Fruit fly (Drosophila melanogaster): ENCODE results near the gene Cph.

The Cph gene

DNA sequence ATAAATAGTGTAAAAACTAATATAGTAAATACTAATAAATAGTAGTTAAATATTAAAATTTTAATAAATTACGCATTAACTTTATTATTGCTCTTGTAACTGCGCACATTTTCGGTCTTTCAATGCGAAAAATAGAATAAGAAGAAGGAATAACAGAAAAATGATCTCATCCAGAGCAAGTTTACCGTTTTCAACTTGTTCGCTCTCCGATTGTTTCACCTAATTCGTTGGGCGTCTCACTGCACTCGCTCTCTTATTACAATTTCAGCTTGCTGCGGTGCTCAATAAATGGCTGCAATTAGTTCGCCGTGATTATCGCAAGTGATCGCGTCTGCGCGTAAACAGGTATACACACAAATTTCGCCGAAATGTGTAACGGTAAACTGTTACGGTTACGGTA, at the start of gene Cph:
TSS of gene Cph (plus strand) at position 301 of the 400 bp plus-strand sequence.
- no peak for TF ChIP-seq CG17801 (GFP tag; optimal IDR thresholded peaks at IDR 0.05; ENCODE audit: partially characterized antibody)

dm6 chrX:7091909-7092308, 45.6 kb upstream of the Cph start:
- TF ChIP-seq CG17801 (GFP tag; optimal IDR thresholded peaks at IDR 0.05; ENCODE audit: partially characterized antibody): no peak

DNA sequence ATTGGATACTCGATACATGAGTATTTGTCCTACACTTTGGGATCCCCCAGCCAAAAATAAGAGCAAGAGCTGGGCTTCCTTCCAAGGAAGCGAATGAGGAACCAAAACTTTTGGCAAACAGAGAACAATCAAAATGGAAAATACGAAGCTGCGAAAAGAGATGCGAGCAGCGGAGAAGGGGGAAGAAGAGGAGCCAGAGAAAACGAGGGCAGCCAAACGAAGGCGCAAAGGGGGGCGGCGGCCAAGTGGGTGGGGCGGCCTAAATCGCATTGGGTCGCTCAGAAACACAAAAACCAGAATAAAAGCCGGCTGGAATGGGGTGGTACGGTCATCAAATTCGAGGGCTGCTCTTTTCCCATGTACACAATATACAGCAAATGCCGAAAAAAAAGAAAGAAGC, 43.4 kb upstream of the Cph start:
- no peak for TF ChIP-seq CG17801 (GFP tag; optimal IDR thresholded peaks at IDR 0.05; ENCODE audit: partially characterized antibody)

DNA sequence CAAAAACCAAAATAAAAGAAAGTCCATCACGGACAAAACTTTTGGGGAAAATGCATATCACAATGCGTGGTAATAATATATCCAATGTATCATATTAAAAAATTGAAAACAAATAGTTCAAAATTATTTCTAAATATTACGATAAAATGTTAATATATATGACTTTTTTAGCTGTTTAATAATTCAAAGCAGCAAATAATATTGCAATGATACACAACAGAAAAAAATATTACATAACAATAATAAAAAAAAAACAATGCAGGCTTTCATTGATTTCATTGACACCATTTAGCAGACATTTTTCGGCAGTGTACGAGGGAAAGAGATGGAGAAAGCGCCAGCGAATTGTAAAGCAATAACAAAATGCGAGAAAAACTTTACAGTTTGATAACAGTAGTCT, 42.7 kb upstream of the Cph start:
- TF ChIP-seq CG17801 (GFP tag; optimal IDR thresholded peaks at IDR 0.05; ENCODE audit: partially characterized antibody): no peak

- TF ChIP-seq CG17801 (GFP tag; optimal IDR thresholded peaks at IDR 0.05; ENCODE audit: partially characterized antibody): peak; percentile 98
Measured at dm6 chrX:7095292-7095911, 42.1 kb upstream of the Cph start.

- no peak for TF ChIP-seq CG17801 (GFP tag; optimal IDR thresholded peaks at IDR 0.05; ENCODE audit: partially characterized antibody)
Measured at dm6 chrX:7095912-7096494, 41.5 kb upstream of the Cph start.

DNA sequence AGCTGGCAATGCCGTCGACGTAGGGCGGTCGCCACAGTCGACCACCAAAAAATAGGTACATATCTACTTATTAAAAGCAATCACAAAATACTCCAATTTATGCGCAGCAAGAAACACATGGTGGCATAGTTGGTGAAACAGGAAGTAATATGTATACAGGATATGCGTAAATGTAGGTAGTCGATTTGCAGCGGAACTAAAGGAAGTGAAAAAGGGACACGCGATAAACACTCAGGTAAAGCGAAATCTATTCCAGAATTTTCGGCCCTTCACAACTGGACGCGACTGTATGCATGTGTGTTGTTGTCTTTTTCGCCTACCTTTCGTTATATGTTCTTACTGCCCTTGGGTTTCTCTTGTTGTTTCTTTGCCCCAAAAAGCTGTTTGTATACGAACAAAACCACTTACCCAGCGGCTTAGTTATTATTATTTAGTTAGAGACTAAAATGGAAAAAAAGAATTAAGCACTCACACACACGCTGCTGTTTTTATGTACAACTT, 41.0 kb upstream of the Cph start:
- TF ChIP-seq CG17801 (GFP tag; optimal IDR thresholded peaks at IDR 0.05; ENCODE audit: partially characterized antibody): peak; percentile 89

DNA sequence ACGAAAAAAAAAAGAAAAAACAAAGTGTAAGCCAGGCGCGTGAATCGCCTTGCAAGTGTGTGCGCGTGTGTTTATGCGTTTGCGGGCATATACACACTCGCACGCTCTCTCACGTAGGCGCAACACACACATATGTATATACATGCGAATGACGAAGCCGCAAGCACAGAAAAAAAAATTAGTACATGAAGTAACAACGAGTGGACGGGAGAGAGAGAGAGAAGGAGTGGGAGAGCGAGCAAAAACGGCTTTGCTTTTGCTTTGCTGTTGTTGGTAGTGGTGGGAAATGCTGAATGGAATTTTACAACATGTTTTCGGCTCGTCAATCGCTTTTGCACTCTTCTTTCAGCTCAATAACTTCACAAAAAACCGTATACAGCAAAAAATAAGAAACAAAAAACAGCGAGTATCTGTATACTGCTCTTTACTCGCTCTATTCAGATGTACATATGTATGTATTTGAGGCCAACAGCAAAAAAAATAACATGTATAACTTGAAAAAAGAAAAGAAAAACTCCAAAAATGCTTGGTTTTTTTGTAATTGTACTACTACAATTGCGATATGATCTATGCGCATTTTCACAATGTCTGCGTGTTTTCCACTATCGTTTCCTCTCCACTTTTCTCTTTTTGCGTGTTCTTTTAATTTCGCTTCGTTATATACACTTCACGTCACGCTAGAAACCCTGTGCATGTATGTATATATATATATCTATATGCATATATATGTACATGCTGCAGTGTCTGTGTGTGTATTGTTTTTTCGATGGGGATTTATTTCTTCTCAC, 40.3 kb upstream of the Cph start:
- TF ChIP-seq CG17801 (GFP tag; optimal IDR thresholded peaks at IDR 0.05; ENCODE audit: partially characterized antibody): peak; percentile 56

DNA sequence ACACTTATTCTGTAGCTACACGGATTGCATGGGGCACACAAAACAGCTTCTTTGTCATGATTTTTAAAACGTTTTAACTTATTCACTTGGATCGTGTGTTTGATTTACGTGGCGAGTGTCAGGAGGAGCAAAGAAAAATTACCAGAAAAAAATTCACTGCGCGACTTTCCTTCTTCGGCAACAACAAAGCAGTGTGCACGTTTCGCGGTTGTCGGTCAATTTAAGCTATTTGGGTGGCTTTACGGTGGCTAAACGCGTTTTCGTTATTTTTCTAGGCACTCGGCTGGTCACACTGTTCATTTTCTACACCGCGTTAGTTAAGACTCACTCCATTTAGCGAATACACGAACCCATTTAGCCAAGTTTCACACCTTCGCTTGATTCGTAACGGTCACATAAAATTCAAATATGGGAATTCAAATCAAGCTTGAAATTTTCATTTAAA, 39.6 kb upstream of the Cph start, which contains the start of gene Sxl:
TSS of gene Sxl (minus strand) at position 195 of the 445 bp plus-strand sequence.
- peak; percentile 23 for TF ChIP-seq CG17801 (GFP tag; optimal IDR thresholded peaks at IDR 0.05; ENCODE audit: partially characterized antibody)

- TF ChIP-seq CG17801 (GFP tag; optimal IDR thresholded peaks at IDR 0.05; ENCODE audit: partially characterized antibody): no peak
Measured at dm6 chrX:7100689-7101088, 36.8 kb upstream of the Cph start.

- TF ChIP-seq CG17801 (GFP tag; optimal IDR thresholded peaks at IDR 0.05; ENCODE audit: partially characterized antibody): peak; percentile 38
Measured at dm6 chrX:7101302-7102012, 36.1 kb upstream of the Cph start.

dm6 chrX:7102013-7102520, 35.5 kb upstream of the Cph start, which contains the start of gene CG4615:
TSS of gene CG4615 (minus strand) at chrX:7102300.
- TF ChIP-seq CG17801 (GFP tag; optimal IDR thresholded peaks at IDR 0.05; ENCODE audit: partially characterized antibody): peak; percentile 33

dm6 chrX:7104400-7105068, 33.0 kb upstream of the Cph start, which contains the start of the genes CG4617 and CG8300:
TSS of gene CG4617 (minus strand) at chrX:7104491.
TSS of gene CG8300 (plus strand) at chrX:7104885.
- TF ChIP-seq CG17801 (GFP tag; optimal IDR thresholded peaks at IDR 0.05; ENCODE audit: partially characterized antibody): no peak

- TF ChIP-seq CG17801 (GFP tag; optimal IDR thresholded peaks at IDR 0.05; ENCODE audit: partially characterized antibody): no peak
Measured at dm6 chrX:7105533-7105932, 32.0 kb upstream of the Cph start.

Data from ovary, adult (tissue).